Worm (Caenorhabditis elegans): ENCODE data around the gene W02B3.7.

DNA sequence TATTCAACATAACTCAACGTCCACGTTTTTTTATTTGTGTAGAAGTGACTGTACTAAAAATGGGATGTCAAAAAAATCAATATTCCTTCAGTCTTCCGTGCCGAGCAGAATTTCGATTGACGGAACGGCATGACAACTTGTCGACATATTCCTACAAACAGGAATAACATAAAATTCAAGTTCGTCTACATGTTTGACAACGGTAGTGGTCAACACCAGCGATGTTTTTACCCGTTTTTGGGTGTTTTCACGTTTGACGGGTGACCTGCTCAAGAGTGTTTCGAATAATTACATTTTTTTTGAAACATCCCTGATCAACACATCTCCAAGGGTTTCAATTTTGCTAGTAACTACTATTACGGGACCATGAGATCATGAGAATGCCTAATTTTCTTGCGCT, at the start of gene W02B3.7:
- TF ChIP-seq F13C5.2 (tag; optimal IDR thresholded peaks at IDR 0.05) (no peak), flt-1 (GFP tag; IDR thresholded peaks at IDR 0.05) (no peak), hnd-1 (tag; optimal IDR thresholded peaks at IDR 0.05) (no peak), ets-7 (tag; optimal IDR thresholded peaks at IDR 0.05) (no peak), ama-1 (optimal IDR thresholded peaks at IDR 0.05) (no peak), ceh-36 (tag; optimal IDR thresholded peaks at IDR 0.05) (no peak)
